Worm (Caenorhabditis elegans): ENCODE data around the gene cdc-73.

The cdc-73 gene

ce11 chrIV:4067336-4067735, 25.0 kb downstream of the cdc-73 start:
- no peak for TF ChIP-seq elt-2 (tag; optimal IDR thresholded peaks at IDR 0.05)
- TF ChIP-seq aly-2 (tag; optimal IDR thresholded peaks at IDR 0.05), result no peak
- TF ChIP-seq egl-27 (tag; optimal IDR thresholded peaks at IDR 0.05), result no peak
- TF ChIP-seq ceh-9 (tag; optimal IDR thresholded peaks at IDR 0.05), result no peak
- TF ChIP-seq pqm-1 (tag; optimal IDR thresholded peaks at IDR 0.05), result no peak
- TF ChIP-seq ceh-16 (tag; optimal IDR thresholded peaks at IDR 0.05), result no peak
- no peak for TF ChIP-seq pha-4 (tag; optimal IDR thresholded peaks at IDR 0.05)
- TF ChIP-seq ztf-4 (tag; optimal IDR thresholded peaks at IDR 0.05), result no peak
- TF ChIP-seq lsy-12 (tag; optimal IDR thresholded peaks at IDR 0.05), result no peak
- TF ChIP-seq snpc-4 (tag; optimal IDR thresholded peaks at IDR 0.05), result no peak
- TF ChIP-seq mdl-1 (tag; optimal IDR thresholded peaks at IDR 0.05), result no peak
- TF ChIP-seq lin-15B (tag; optimal IDR thresholded peaks at IDR 0.05), result no peak
- no peak for TF ChIP-seq nhr-23 (tag; optimal IDR thresholded peaks at IDR 0.05)

- TF ChIP-seq ceh-28 (tag; optimal IDR thresholded peaks at IDR 0.05), result no peak
Measured at ce11 chrIV:4068480-4068879, 26.1 kb downstream of the cdc-73 start, which contains the start of gene fbxb-55. TSS of gene fbxb-55 (plus strand) at chrIV:4068780.

- TF ChIP-seq nhr-237 (tag; optimal IDR thresholded peaks at IDR 0.05), result no peak
- TF ChIP-seq ztf-4 (tag; optimal IDR thresholded peaks at IDR 0.05), result no peak
- TF ChIP-seq nhr-12 (tag; optimal IDR thresholded peaks at IDR 0.05), result no peak
- no peak for TF ChIP-seq mml-1 (tag; optimal IDR thresholded peaks at IDR 0.05)
- no peak for TF ChIP-seq ceh-9 (tag; optimal IDR thresholded peaks at IDR 0.05)
- no peak for TF ChIP-seq lin-39 (tag; optimal IDR thresholded peaks at IDR 0.05)
- no peak for TF ChIP-seq unc-62 (GFP tag; optimal IDR thresholded peaks at IDR 0.05)
- no peak for TF ChIP-seq fkh-10 (GFP tag; optimal IDR thresholded peaks at IDR 0.05)
- no peak for TF ChIP-seq sea-2 (GFP tag; optimal IDR thresholded peaks at IDR 0.05)
- TF ChIP-seq nhr-77 (tag; optimal IDR thresholded peaks at IDR 0.05), result no peak
- no peak for TF ChIP-seq pha-4 (tag; optimal IDR thresholded peaks at IDR 0.05)
- no peak for TF ChIP-seq fos-1 (tag; optimal IDR thresholded peaks at IDR 0.05)
- no peak for TF ChIP-seq lin-15B (tag; optimal IDR thresholded peaks at IDR 0.05)
- TF ChIP-seq mdl-1 (tag; optimal IDR thresholded peaks at IDR 0.05), result no peak
- TF ChIP-seq ztf-11 (tag; optimal IDR thresholded peaks at IDR 0.05), result no peak
Measured at ce11 chrIV:4070810-4071209, 28.4 kb downstream of the cdc-73 start.

ce11 chrIV:4072027-4072426, 29.7 kb downstream of the cdc-73 start, which contains the start of gene pqn-75:
TSS of gene pqn-75 (plus strand) at chrIV:4072327.
- TF ChIP-seq ceh-82 (tag; optimal IDR thresholded peaks at IDR 0.05), result no peak

ce11 chrIV:4074610-4075009, 32.2 kb downstream of the cdc-73 start, which contains the start of gene W03D2.9:
TSS of gene W03D2.9 (minus strand) at chrIV:4074710.
- TF ChIP-seq ama-1 (optimal IDR thresholded peaks at IDR 0.05) (no peak), nhr-12 (tag; optimal IDR thresholded peaks at IDR 0.05) (no peak), ceh-16 (tag; optimal IDR thresholded peaks at IDR 0.05) (no peak), nhr-23 (tag; optimal IDR thresholded peaks at IDR 0.05) (no peak)

- TF ChIP-seq ceh-28 (tag; optimal IDR thresholded peaks at IDR 0.05), result no peak
- TF ChIP-seq egl-5 (tag; optimal IDR thresholded peaks at IDR 0.05), result no peak
- TF ChIP-seq nhr-11 (tag; optimal IDR thresholded peaks at IDR 0.05), result no peak
- no peak for TF ChIP-seq zag-1 (tag; optimal IDR thresholded peaks at IDR 0.05)
- no peak for TF ChIP-seq mdl-1 (tag; optimal IDR thresholded peaks at IDR 0.05)
- no peak for TF ChIP-seq snpc-4 (tag; optimal IDR thresholded peaks at IDR 0.05)
- no peak for TF ChIP-seq tbx-2 (tag; optimal IDR thresholded peaks at IDR 0.05)
- TF ChIP-seq lsy-12 (tag; optimal IDR thresholded peaks at IDR 0.05), result no peak
- TF ChIP-seq unc-39 (tag; optimal IDR thresholded peaks at IDR 0.05), result no peak
- TF ChIP-seq lin-15B (tag; optimal IDR thresholded peaks at IDR 0.05), result no peak
- TF ChIP-seq eor-1 (tag; optimal IDR thresholded peaks at IDR 0.05), result no peak
- TF ChIP-seq fos-1 (tag; optimal IDR thresholded peaks at IDR 0.05), result no peak
- no peak for TF ChIP-seq aly-2 (tag; optimal IDR thresholded peaks at IDR 0.05)
- no peak for TF ChIP-seq egl-27 (tag; optimal IDR thresholded peaks at IDR 0.05)
Measured at ce11 chrIV:4076690-4077295, 34.4 kb downstream of the cdc-73 start.
